Fruit fly (Drosophila melanogaster) whole organism, embryonic: ENCODE results near the gene CG4820.

ENCODE experiments used
- Atf-2 ChIP-seq: fragments of 200-800 bp; sonication (Bioruptor generic); optimal IDR thresholded peaks from 2 replicates; lab custom pipeline; 2016; ENCODE audit warnings: missing biosample characterization, missing genetic modification characterization
- Bdp1 ChIP-seq: fragments of 200-800 bp; sonication (Bioruptor generic); optimal IDR thresholded peaks from 3 replicates; lab custom pipeline; 2016; ENCODE audit warnings: missing biosample characterization, missing genetic modification characterization
- BtbVII ChIP-seq: fragments of 200-800 bp; sonication (Bioruptor generic); optimal IDR thresholded peaks from 3 replicates; lab custom pipeline; 2017; ENCODE audit warnings: missing biosample characterization, mild to moderate bottlenecking, missing genetic modification characterization
- Bteb2 ChIP-seq: fragments of 200-800 bp; sonication (Bioruptor generic); optimal IDR thresholded peaks from 2 replicates; lab custom pipeline; 2016; ENCODE audit warnings: missing biosample characterization, missing genetic modification characterization
- CG10462 ChIP-seq: fragments of 200-800 bp; sonication (Bioruptor generic); optimal IDR thresholded peaks from 2 replicates; lab custom pipeline; 2016; ENCODE audit warnings: missing biosample characterization, missing genetic modification characterization
- CG12219 ChIP-seq: fragments of 200-800 bp; sonication (Bioruptor generic); optimal IDR thresholded peaks from 3 replicates; lab custom pipeline; 2018; ENCODE audit warnings: missing biosample characterization, mild to moderate bottlenecking, missing genetic modification characterization
- CG15269 ChIP-seq: fragments of 200-800 bp; sonication (Bioruptor generic); optimal IDR thresholded peaks from 2 replicates; lab custom pipeline; 2018; ENCODE audit warnings: missing biosample characterization, mild to moderate bottlenecking, missing genetic modification characterization, moderate library complexity
- CG17912 ChIP-seq: fragments of 200-800 bp; sonication (Bioruptor generic); optimal IDR thresholded peaks from 2 replicates; lab custom pipeline; 2018; ENCODE audit warnings: missing biosample characterization, mild to moderate bottlenecking, missing genetic modification characterization
- CG2889 ChIP-seq: fragments of 200-800 bp; sonication (Bioruptor generic); IDR thresholded peaks from 3 replicates; pipeline ENCODE4 v1.3.6; 2022; ENCODE audit warnings: missing biosample characterization, missing genetic modification characterization
- CG33557 ChIP-seq: fragments of 200-800 bp; sonication (Bioruptor generic); optimal IDR thresholded peaks from 2 replicates; lab custom pipeline; 2019; ENCODE audit warnings: missing biosample characterization, mild to moderate bottlenecking, missing genetic modification characterization, moderate library complexity
- CG3407 ChIP-seq: fragments of 200-800 bp; sonication (Bioruptor generic); optimal IDR thresholded peaks from 2 replicates; lab custom pipeline; 2018; ENCODE audit warnings: missing biosample characterization, mild to moderate bottlenecking, missing genetic modification characterization
- CG3838 ChIP-seq: fragments of 200-800 bp; sonication (Bioruptor generic); optimal IDR thresholded peaks from 3 replicates; lab custom pipeline; 2016; ENCODE audit warnings: missing biosample characterization, missing genetic modification characterization
- CG4820 ChIP-seq: fragments of 200-800 bp; sonication (Bioruptor generic); optimal IDR thresholded peaks from 3 replicates; lab custom pipeline; 2016; ENCODE audit warnings: missing biosample characterization, missing genetic modification characterization
- CG4854 ChIP-seq: fragments of 200-800 bp; sonication (Bioruptor generic); optimal IDR thresholded peaks from 2 replicates; lab custom pipeline; 2016; ENCODE audit warnings: missing biosample characterization, missing genetic modification characterization, inconsistent platforms
- CG5180 ChIP-seq: fragments of 200-800 bp; sonication (Bioruptor generic); optimal IDR thresholded peaks from 3 replicates; lab custom pipeline; 2017; ENCODE audit warnings: missing biosample characterization, missing genetic modification characterization, mild to moderate bottlenecking, moderate library complexity, missing genetic modification reagents
- CG6272 ChIP-seq: fragments of 200-800 bp; sonication (Bioruptor generic); IDR thresholded peaks from 2 replicates; pipeline ENCODE4 v1.3.6; 2022; ENCODE audit warnings: missing biosample characterization, missing genetic modification characterization
- CG8765 ChIP-seq: fragments of 200-800 bp; sonication (Bioruptor generic); IDR thresholded peaks from 2 replicates; pipeline ENCODE4 v1.3.6; 2022; ENCODE audit warnings: missing biosample characterization, missing genetic modification characterization
- CG9932 ChIP-seq: fragments of 200-800 bp; sonication (Bioruptor generic); IDR thresholded peaks from 2 replicates; pipeline ENCODE4 v1.3.6; 2022; ENCODE audit warnings: missing biosample characterization, missing genetic modification characterization
- Camta ChIP-seq: fragments of 200-800 bp; sonication (Bioruptor generic); optimal IDR thresholded peaks from 2 replicates; lab custom pipeline; 2016; ENCODE audit warnings: missing biosample characterization, missing genetic modification characterization
- Deaf1 ChIP-seq: fragments of 200-800 bp; optimal IDR thresholded peaks from 3 replicates; lab custom pipeline; 2019; ENCODE audit warnings: missing biosample characterization, mild to moderate bottlenecking, missing genetic modification characterization, moderate library complexity
- Dip3 ChIP-seq: fragments of 200-800 bp; sonication (Bioruptor generic); optimal IDR thresholded peaks from 3 replicates; lab custom pipeline; 2016; ENCODE audit warnings: missing biosample characterization, missing genetic modification characterization
- HHEX ChIP-seq: fragments of 200-800 bp; sonication (Bioruptor generic); optimal IDR thresholded peaks from 3 replicates; lab custom pipeline; 2017; ENCODE audit warnings: missing biosample characterization, mild to moderate bottlenecking, missing genetic modification characterization, missing genetic modification reagents
- HLH3B ChIP-seq: fragments of 200-800 bp; sonication (Bioruptor generic); IDR thresholded peaks from 2 replicates; pipeline ENCODE4 v1.3.6; 2022; ENCODE audit warnings: missing biosample characterization, missing genetic modification characterization
- Hsf ChIP-seq: fragments of 200-800 bp; sonication (Bioruptor generic); optimal IDR thresholded peaks from 3 replicates; lab custom pipeline; 2016; ENCODE audit warnings: missing biosample characterization, missing genetic modification characterization
- MBD-R2 ChIP-seq: fragments of 200-800 bp; sonication (Bioruptor generic); IDR thresholded peaks from 2 replicates; pipeline ENCODE4 v1.3.6; 2022; ENCODE audit warnings: missing biosample characterization, missing genetic modification characterization
- Mad ChIP-seq: fragments of 200-800 bp; sonication (Bioruptor generic); optimal IDR thresholded peaks from 2 replicates; lab custom pipeline; 2016; ENCODE audit warnings: missing biosample characterization, missing genetic modification characterization
- Meics ChIP-seq: fragments of 200-800 bp; sonication (Bioruptor generic); optimal IDR thresholded peaks from 2 replicates; lab custom pipeline; 2017; ENCODE audit warnings: missing biosample characterization, mild to moderate bottlenecking, missing genetic modification characterization
- NFAT ChIP-seq: fragments of 200-800 bp; sonication (Bioruptor generic); IDR thresholded peaks from 2 replicates; pipeline ENCODE4 v1.3.6; 2022; ENCODE audit warnings: missing biosample characterization, missing genetic modification characterization
- Nf-YB ChIP-seq: fragments of 200-800 bp; sonication (Bioruptor generic); optimal IDR thresholded peaks from 3 replicates; lab custom pipeline; 2019; ENCODE audit warnings: missing biosample characterization, mild to moderate bottlenecking, missing genetic modification characterization, moderate library complexity
- NfI ChIP-seq: fragments of 200-800 bp; sonication (Bioruptor generic); optimal IDR thresholded peaks from 3 replicates; lab custom pipeline; 2018; ENCODE audit warnings: missing biosample characterization, mild to moderate bottlenecking, missing genetic modification characterization, moderate library complexity
- Ssrp ChIP-seq: fragments of 200-800 bp; sonication (Bioruptor generic); optimal IDR thresholded peaks from 2 replicates; lab custom pipeline; 2018; ENCODE audit warnings: missing biosample characterization, mild to moderate bottlenecking, missing genetic modification characterization, moderate library complexity
- Taf1 ChIP-seq: fragments of 200-800 bp; sonication (Bioruptor generic); IDR thresholded peaks from 2 replicates; pipeline ENCODE4 v1.3.6; 2022; ENCODE audit warnings: missing biosample characterization, missing genetic modification characterization
- ap ChIP-seq: fragments of 200-800 bp; sonication (Bioruptor generic); IDR thresholded peaks from 2 replicates; pipeline ENCODE4 v1.3.6; 2022; ENCODE audit warnings: missing biosample characterization, missing genetic modification characterization
- bowl ChIP-seq: fragments of 200-800 bp; sonication (Bioruptor generic); IDR thresholded peaks from 2 replicates; pipeline ENCODE4 v1.3.6; 2022; ENCODE audit warnings: missing biosample characterization, missing genetic modification characterization
- cad ChIP-seq: fragments of >200 bp; optimal IDR thresholded peaks from 2 replicates; lab custom pipeline; 2017; ENCODE audit warnings: missing biosample characterization, missing genetic modification characterization
- chif ChIP-seq, 2 experiments: fragments of 200-800 bp; sonication (Bioruptor generic); optimal IDR thresholded peaks; 3 replicates each; lab custom pipeline; 2016; ENCODE audit warnings: missing biosample characterization in 2 of 2, missing genetic modification characterization in 2 of 2
- dmrt11E ChIP-seq: fragments of 200-800 bp; sonication (Bioruptor generic); optimal IDR thresholded peaks from 3 replicates; lab custom pipeline; 2018; ENCODE audit warnings: missing biosample characterization, mild to moderate bottlenecking, missing genetic modification characterization, moderate library complexity
- emc ChIP-seq: fragments of 200-800 bp; sonication (Bioruptor generic); optimal IDR thresholded peaks from 2 replicates; lab custom pipeline; 2016; ENCODE audit warnings: missing biosample characterization, missing genetic modification characterization
- fu2 ChIP-seq: fragments of 200-800 bp; sonication (Bioruptor generic); optimal IDR thresholded peaks from 2 replicates; lab custom pipeline; 2016; ENCODE audit warnings: missing biosample characterization, missing genetic modification characterization
- grau ChIP-seq: fragments of 200-800 bp; optimal IDR thresholded peaks from 3 replicates; lab custom pipeline; 2019; ENCODE audit warnings: missing biosample characterization, mild to moderate bottlenecking, missing genetic modification characterization, moderate library complexity
- jigr1 ChIP-seq: fragments of 200-800 bp; sonication (Bioruptor generic); IDR thresholded peaks from 3 replicates; pipeline ENCODE4 v1.3.6; 2022; ENCODE audit warnings: missing biosample characterization, missing genetic modification characterization
- mld ChIP-seq: fragments of 200-800 bp; sonication (Bioruptor generic); IDR thresholded peaks from 3 replicates; pipeline ENCODE4 v1.3.6; 2022; ENCODE audit warnings: missing biosample characterization, missing genetic modification characterization; ENCODE audit not compliant: partially characterized antibody
- nerfin-1 ChIP-seq: fragments of 200-800 bp; sonication (Bioruptor generic); optimal IDR thresholded peaks from 3 replicates; lab custom pipeline; 2019; ENCODE audit warnings: missing biosample characterization, mild to moderate bottlenecking, missing genetic modification characterization, moderate library complexity
- nerfin-2 ChIP-seq: fragments of 200-800 bp; sonication (Bioruptor generic); IDR thresholded peaks from 2 replicates; pipeline ENCODE4 v1.3.6; 2022; ENCODE audit warnings: missing biosample characterization, missing genetic modification characterization; ENCODE audit not compliant: partially characterized antibody
- prd ChIP-seq, 3 experiments: fragments of >200 bp in 2 of 3; fragments of 200-800 bp in 1 of 3; sonication (Bioruptor generic) in 1 of 3; optimal IDR thresholded peaks in 2 of 3; IDR thresholded peaks in 1 of 3; 2 replicates in 2 of 3; 3 replicates in 1 of 3; pipeline versions ENCODE4 v1.3.6 to Lab custom; 2017 to 2022; ENCODE audit warnings: missing biosample characterization in 1 of 3, missing genetic modification characterization in 1 of 3
- sc ChIP-seq, 3 experiments: fragments of >200 bp in 2 of 3; fragments of 200-800 bp in 1 of 3; sonication (Bioruptor generic) in 1 of 3; optimal IDR thresholded peaks; 2 replicates in 2 of 3; 3 replicates in 1 of 3; lab custom pipeline; 2017; ENCODE audit warnings: mild to moderate bottlenecking in 1 of 3, missing biosample characterization in 1 of 3, missing genetic modification characterization in 1 of 3, missing genetic modification reagents in 1 of 3
- sens-2 ChIP-seq: fragments of 200-800 bp; sonication (Bioruptor generic); IDR thresholded peaks from 2 replicates; pipeline ENCODE4 v1.3.6; 2022; ENCODE audit warnings: missing biosample characterization, missing genetic modification characterization
- sisA ChIP-seq: fragments of 200-800 bp; sonication (Bioruptor generic); IDR thresholded peaks from 2 replicates; pipeline ENCODE4 v1.3.6; 2022; ENCODE audit warnings: missing biosample characterization, missing genetic modification characterization
- sqz ChIP-seq: fragments of 200-800 bp; sonication (Bioruptor generic); optimal IDR thresholded peaks from 3 replicates; lab custom pipeline; 2018; ENCODE audit warnings: missing biosample characterization, mild to moderate bottlenecking, missing genetic modification characterization
- sr ChIP-seq: fragments of 200-800 bp; sonication (Bioruptor generic); IDR thresholded peaks from 3 replicates; pipeline ENCODE4 v1.3.6; 2022; ENCODE audit warnings: missing biosample characterization, missing genetic modification characterization

Gene CG4820

DNA sequence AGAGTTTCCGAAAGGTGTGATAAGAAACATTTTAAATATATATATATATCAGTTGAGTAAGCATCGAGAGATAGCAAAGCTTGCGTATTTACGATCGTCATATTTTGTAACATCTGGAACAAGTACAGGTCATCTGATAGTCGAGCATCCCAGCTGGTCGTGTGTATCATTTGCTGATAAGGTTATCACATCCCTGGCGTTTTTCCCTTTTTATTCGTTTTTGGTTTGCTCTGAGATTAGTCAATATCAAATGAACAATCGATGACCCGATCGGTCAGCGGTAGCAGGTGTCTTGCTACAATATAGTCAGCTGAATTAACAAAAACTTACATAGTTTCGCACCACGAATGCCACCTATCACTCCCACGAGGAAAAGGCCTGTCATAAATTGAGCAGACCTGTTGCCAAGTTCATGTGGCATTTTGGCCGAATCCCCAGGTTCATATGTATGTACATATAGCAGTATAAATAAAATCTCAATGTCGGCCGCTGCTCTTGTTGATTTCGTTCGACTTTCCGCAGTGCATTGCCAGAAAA is 15.4 kb upstream of the CG4820 start (continued):
- TF ChIP-seq Meics (peak; percentile 77), Hsf (GFP tag; lab: Kevin White, UChicago) (no peak), Ssrp (tag; lab: Kevin White, UChicago) (peak; percentile 27), CG33557 (GFP tag; lab: Kevin White, UChicago) (no peak), CG3838 (GFP tag; lab: Kevin White, UChicago) (no peak), grau (tag; lab: Kevin White, UChicago) (peak; percentile 79), sr (no peak), nerfin-1 (no peak), prd (optimal IDR thresholded peaks at IDR 0.05; lab: Kevin White, UChicago) (no peak), prd (GFP tag; IDR thresholded peaks at IDR 0.05; lab: Robert Waterston, UW) (peak; percentile 67), CG9932 (GFP tag; lab: Robert Waterston, UW) (peak; percentile 40), fu2 (GFP tag; lab: Kevin White, UChicago) (no peak), Bteb2 (GFP tag; lab: Kevin White, UChicago) (no peak), MBD-R2 (GFP tag; lab: Robert Waterston, UW) (no peak), mld (no peak), CG12219 (peak; percentile 45), bowl (GFP tag; lab: Robert Waterston, UW) (no peak), BtbVII (GFP tag; lab: Kevin White, UChicago) (peak; percentile 9), CG4820 (GFP tag; lab: Kevin White, UChicago) (peak; percentile 28), Dip3 (GFP tag; lab: Kevin White, UChicago) (peak; percentile 39), CG3407 (GFP tag; lab: Kevin White, UChicago) (peak; percentile 25), CG17912 (GFP tag; lab: Kevin White, UChicago) (no peak), CG6272 (GFP tag; lab: Robert Waterston, UW) (no peak), HLH3B (peak; percentile 50), Deaf1 (tag; lab: Kevin White, UChicago) (peak; percentile 26), sisA (GFP tag; lab: Robert Waterston, UW) (peak; percentile 55), Taf1 (no peak), CG8765 (no peak), Atf-2 (GFP tag; lab: Kevin White, UChicago) (no peak), ap (no peak), Camta (GFP tag; lab: Kevin White, UChicago) (no peak), HHEX (GFP tag; lab: Kevin White, UChicago) (peak; percentile 62), NFAT (no peak), cad (GFP tag; lab: Kevin White, UChicago) (no peak), sqz (GFP tag; lab: Kevin White, UChicago) (no peak), sens-2 (GFP tag; lab: Robert Waterston, UW) (no peak), CG5180 (no peak), Mad (GFP tag; lab: Kevin White, UChicago) (no peak), CG15269 (tag; lab: Kevin White, UChicago) (peak; percentile 76), sc (optimal IDR thresholded peaks at IDR 0.05; lab: Kevin White, UChicago) (no peak), sc (GFP tag; optimal IDR thresholded peaks at IDR 0.05; lab: Kevin White, UChicago) (peak; percentile 18), jigr1 (GFP tag; lab: Robert Waterston, UW) (no peak), chif (GFP tag; optimal IDR thresholded peaks at IDR 0.05; lab: Kevin White, UChicago) (no peak), emc (GFP tag; lab: Kevin White, UChicago) (no peak), CG2889 (GFP tag; lab: Robert Waterston, UW) (no peak), dmrt11E (no peak), NfI (peak; percentile 60), nerfin-2 (GFP tag; lab: Robert Waterston, UW) (no peak), CG4854 (GFP tag; lab: Kevin White, UChicago) (no peak), CG10462 (no peak), Bdp1 (GFP tag; lab: Kevin White, UChicago) (no peak), Nf-YB (GFP tag; lab: Kevin White, UChicago) (no peak)
